Fruit fly (Drosophila melanogaster): Measurements from ENCODE around the gene ppk22.
A peak's percentile ranks its signal among the peaks of the same experiment; 100 is the strongest.

dm6 chr3R:24828234-24828633, 31.4 kb downstream of the ppk22 start, which contains the start of gene RabX4:
- TF ChIP-seq kay (GFP tag; ENCODE audit: borderline replicate concordance) (peak; percentile 35), Clk (GFP tag; optimal IDR thresholded peaks at IDR 0.05) (no peak), CG7101 (tag; optimal IDR thresholded peaks at IDR 0.05) (no peak), CG11617 (GFP tag; optimal IDR thresholded peaks at IDR 0.05) (no peak), CG7045 (GFP tag; optimal IDR thresholded peaks at IDR 0.05) (no peak), toe (GFP tag; optimal IDR thresholded peaks at IDR 0.05) (no peak), pad (GFP tag; optimal IDR thresholded peaks at IDR 0.05) (no peak), cnc (optimal IDR thresholded peaks at IDR 0.05) (no peak), cic (GFP tag; optimal IDR thresholded peaks at IDR 0.05) (no peak), tj (GFP tag; optimal IDR thresholded peaks at IDR 0.05) (no peak), Crg-1 (GFP tag; optimal IDR thresholded peaks at IDR 0.05) (no peak)

All from whole organism, adult.